Fruit fly (Drosophila melanogaster) whole organism, pupa: Measurements from ENCODE around the gene Dip-C.

Source experiments
- CG10348 ChIP-seq: fragments of 200-800 bp; sonication (Bioruptor generic); IDR thresholded peaks from 2 replicates; pipeline ENCODE4 v1.3.6; 2022; ENCODE audit warnings: missing biosample characterization, missing genetic modification characterization
- CG12605 ChIP-seq: fragments of 200-800 bp; sonication (Bioruptor generic); IDR thresholded peaks from 2 replicates; pipeline ENCODE4 v1.3.6; 2022; ENCODE audit warnings: missing biosample characterization, missing genetic modification characterization
- CG13204 ChIP-seq: fragments of 200-800 bp; sonication (Bioruptor generic); optimal IDR thresholded peaks from 2 replicates; lab custom pipeline; 2018; ENCODE audit warnings: missing biosample characterization, mild to moderate bottlenecking, missing genetic modification characterization, moderate library complexity
- CG14655 ChIP-seq: fragments of 200-800 bp; sonication (Bioruptor generic); optimal IDR thresholded peaks from 3 replicates; lab custom pipeline; 2017; ENCODE audit warnings: mild to moderate bottlenecking, missing biosample characterization, missing genetic modification reagents, missing genetic modification characterization
- CG15710 ChIP-seq: fragments of 200-800 bp; sonication (Bioruptor generic); optimal IDR thresholded peaks from 2 replicates; lab custom pipeline; 2018; ENCODE audit warnings: missing biosample characterization, mild to moderate bottlenecking, missing genetic modification characterization, moderate library complexity
- CG17806 ChIP-seq: fragments of 200-800 bp; sonication (Bioruptor generic); optimal IDR thresholded peaks from 2 replicates; lab custom pipeline; 2018; ENCODE audit warnings: missing biosample characterization, mild to moderate bottlenecking, missing genetic modification characterization, moderate library complexity
- CG32121 ChIP-seq: fragments of 200-800 bp; sonication (Bioruptor generic); IDR thresholded peaks from 2 replicates; pipeline ENCODE4 v1.3.6; 2022; ENCODE audit warnings: missing biosample characterization, missing genetic modification characterization
- CG34367 ChIP-seq: fragments of 200-800 bp; sonication (Bioruptor generic); optimal IDR thresholded peaks from 2 replicates; lab custom pipeline; 2018; ENCODE audit warnings: missing biosample characterization, mild to moderate bottlenecking, missing genetic modification characterization
- CG4496 ChIP-seq: fragments of 200-800 bp; sonication (Bioruptor generic); IDR thresholded peaks from 3 replicates; pipeline ENCODE4 v1.3.6; 2022; ENCODE audit warnings: missing biosample characterization, missing genetic modification characterization
- CG8159 ChIP-seq: fragments of 200-800 bp; sonication (Bioruptor generic); optimal IDR thresholded peaks from 3 replicates; lab custom pipeline; 2018; ENCODE audit warnings: missing biosample characterization, mild to moderate bottlenecking, missing genetic modification characterization, moderate library complexity
- CG8301 ChIP-seq: fragments of 200-800 bp; sonication (Bioruptor generic); optimal IDR thresholded peaks from 2 replicates; lab custom pipeline; 2018; ENCODE audit warnings: missing biosample characterization, mild to moderate bottlenecking, missing genetic modification characterization
- CG9948 ChIP-seq: fragments of 200-800 bp; sonication (Bioruptor generic); optimal IDR thresholded peaks from 2 replicates; lab custom pipeline; 2018; ENCODE audit warnings: missing biosample characterization, mild to moderate bottlenecking, missing genetic modification characterization, moderate library complexity
- D1 ChIP-seq: fragments of 200-800 bp; sonication (Bioruptor generic); optimal IDR thresholded peaks from 2 replicates; lab custom pipeline; 2018; ENCODE audit warnings: missing biosample characterization, mild to moderate bottlenecking, missing genetic modification characterization, moderate library complexity
- EcR ChIP-seq: fragments of 200-800 bp; sonication (Bioruptor generic); optimal IDR thresholded peaks from 3 replicates; lab custom pipeline; 2019; ENCODE audit warnings: missing biosample characterization, missing genetic modification characterization, mild to moderate bottlenecking, moderate library complexity, missing genetic modification reagents
- Ets98B ChIP-seq: fragments of 200-800 bp; sonication (Bioruptor generic); IDR thresholded peaks from 2 replicates; pipeline ENCODE4 v1.3.6; 2022; ENCODE audit warnings: missing biosample characterization, missing genetic modification characterization
- Pif1A ChIP-seq: fragments of 200-800 bp; sonication (Bioruptor generic); optimal IDR thresholded peaks from 3 replicates; lab custom pipeline; 2016; ENCODE audit warnings: missing biosample characterization, missing genetic modification characterization
- Pif1B ChIP-seq: fragments of 200-800 bp; sonication (Bioruptor generic); optimal IDR thresholded peaks from 3 replicates; lab custom pipeline; 2016; ENCODE audit warnings: missing biosample characterization, missing genetic modification characterization
- Snoo ChIP-seq: fragments of 200-800 bp; sonication (Bioruptor generic); optimal IDR thresholded peaks from 3 replicates; lab custom pipeline; 2017; ENCODE audit warnings: missing biosample characterization, mild to moderate bottlenecking, missing genetic modification characterization, inconsistent platforms
- fd96Ca ChIP-seq: fragments of 200-800 bp; sonication (Bioruptor generic); IDR thresholded peaks from 3 replicates; pipeline ENCODE4 v1.3.6; 2022; ENCODE audit warnings: missing biosample characterization, missing genetic modification characterization
- gl ChIP-seq: fragments of 200-800 bp; sonication (Bioruptor generic); optimal IDR thresholded peaks from 2 replicates; lab custom pipeline; 2018; ENCODE audit warnings: missing biosample characterization, mild to moderate bottlenecking, missing genetic modification characterization
- rn ChIP-seq: fragments of 200-800 bp; sonication (Bioruptor generic); IDR thresholded peaks from 2 replicates; pipeline ENCODE4 v1.3.6; 2022; ENCODE audit warnings: missing biosample characterization, missing genetic modification characterization

Dip-C gene

DNA sequence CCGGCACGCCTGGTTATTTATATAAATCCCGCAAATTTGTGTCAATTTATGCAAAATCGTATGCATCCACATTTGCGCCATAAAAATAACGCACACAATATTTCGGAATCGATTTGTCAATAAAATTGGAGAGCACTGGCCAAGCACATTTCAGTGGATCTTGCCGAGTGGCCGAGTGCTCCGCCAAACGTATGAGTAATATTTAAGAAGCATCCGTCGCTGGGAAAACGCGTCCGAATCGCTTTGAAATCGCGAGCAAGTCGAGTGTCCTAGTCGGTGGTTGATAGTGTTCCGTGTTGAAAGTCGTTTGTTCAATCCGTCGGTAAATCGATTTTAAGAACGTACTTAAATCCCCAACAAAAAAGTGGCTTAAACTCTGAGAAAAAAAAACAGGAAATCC is 26.6 kb downstream of the Dip-C start, which contains the start of gene CG33098:
TSS of gene CG33098 (plus strand) at position 224 of the 400 bp plus-strand sequence.
- no peak for TF ChIP-seq Snoo (tag; lab: Kevin White, UChicago)

DNA sequence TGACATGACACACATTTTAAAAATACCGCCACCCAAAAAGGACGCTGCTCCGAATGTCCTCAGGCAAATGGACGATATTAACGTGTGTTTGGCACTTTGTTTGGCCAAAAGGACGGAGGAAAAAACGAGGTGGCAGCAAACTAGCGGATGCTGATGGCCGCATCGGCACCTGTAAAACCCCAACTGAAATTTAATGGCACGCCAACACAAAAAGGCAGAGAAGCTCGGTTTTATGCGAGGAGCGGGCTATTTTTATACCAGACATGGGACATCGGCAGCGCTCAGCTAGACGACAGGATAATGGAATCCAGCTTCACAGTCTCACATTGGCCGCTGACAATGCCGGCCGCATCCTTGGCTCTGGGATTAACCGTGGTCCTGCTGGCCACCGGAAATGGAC is 27.6 kb downstream of the Dip-C start, which contains the start of gene Sol1:
TSS of gene Sol1 (plus strand) at position 301 of the 400 bp plus-strand sequence.
- TF ChIP-seq Pif1A (GFP tag; lab: Kevin White, UChicago) (no peak), Ets98B (GFP tag; lab: Robert Waterston, UW) (no peak)

DNA sequence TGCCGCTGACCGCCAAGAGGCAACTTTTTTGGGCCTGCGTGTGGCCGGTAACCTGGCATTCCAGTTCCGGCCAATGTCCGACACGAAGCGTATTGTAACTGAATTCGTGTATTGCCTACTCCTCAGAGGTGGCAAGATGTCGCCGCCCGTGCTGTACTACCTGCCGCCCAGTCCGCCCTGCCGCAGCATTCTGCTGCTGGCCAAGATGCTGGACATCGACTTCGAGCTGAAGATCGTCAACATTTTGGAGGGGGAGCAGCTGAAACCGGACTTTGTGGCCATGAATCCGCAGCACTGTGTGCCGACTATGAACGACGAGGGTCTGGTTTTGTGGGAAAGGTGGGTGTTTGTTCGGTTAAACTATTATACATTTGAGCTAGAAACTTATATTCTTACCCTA is 29.3 kb downstream of the Dip-C start:
- TF ChIP-seq CG17806 (no peak), EcR (GFP tag; lab: Kevin White, UChicago) (no peak), CG8301 (tag; lab: Kevin White, UChicago) (no peak), D1 (tag; lab: Kevin White, UChicago) (no peak), CG15710 (no peak), Ets98B (GFP tag; lab: Robert Waterston, UW) (peak; percentile 12; the same call in 1 of the 2 replicates), CG4496 (GFP tag; lab: Robert Waterston, UW) (peak; percentile 84), fd96Ca (GFP tag; lab: Robert Waterston, UW) (no peak), rn (GFP tag; lab: Robert Waterston, UW) (no peak)

DNA sequence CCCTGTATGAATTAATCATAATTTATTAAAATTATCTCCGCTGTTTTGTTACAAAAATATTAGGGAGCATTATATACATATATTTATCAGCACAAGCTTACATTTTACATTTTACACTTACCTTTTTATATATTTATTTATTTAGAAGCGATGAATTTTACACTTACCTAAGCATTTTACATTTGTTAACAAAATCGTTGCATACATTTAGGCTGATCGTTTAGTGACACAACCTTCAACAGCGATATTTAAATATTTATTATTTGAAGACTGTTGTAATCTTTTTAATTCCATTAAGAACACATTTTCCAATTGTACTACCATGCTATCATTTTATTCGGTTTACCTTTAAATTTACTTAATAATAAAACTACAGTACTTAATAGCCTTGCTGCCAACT is 29.8 kb downstream of the Dip-C start:
- no peak for TF ChIP-seq Ets98B (GFP tag; lab: Robert Waterston, UW)
- peak; percentile 71 for TF ChIP-seq D1 (tag; lab: Kevin White, UChicago)

DNA sequence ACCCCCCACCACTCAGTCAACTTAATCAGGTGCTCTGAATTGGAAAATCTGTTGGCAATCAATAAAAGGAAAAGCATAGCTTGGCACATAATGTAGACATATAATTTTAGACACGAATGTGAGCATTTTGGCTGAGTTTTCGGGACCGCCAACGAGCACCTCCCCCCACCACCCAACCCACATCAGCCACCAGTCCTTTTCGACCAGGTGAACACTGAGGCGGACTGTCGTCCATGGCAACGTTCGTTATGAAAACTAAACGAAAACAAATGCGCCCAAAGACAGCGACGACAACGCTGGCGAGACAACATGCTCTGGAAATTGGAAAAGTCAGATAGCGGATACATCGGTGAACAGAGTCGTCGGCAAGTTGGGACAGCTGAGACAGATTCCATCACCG is 30.5 kb downstream of the Dip-C start, which contains the start of gene GstD11:
TSS of gene GstD11 (plus strand) at position 301 of the 400 bp plus-strand sequence.
- TF ChIP-seq Snoo (tag; lab: Kevin White, UChicago) (no peak), CG15710 (no peak), CG4496 (GFP tag; lab: Robert Waterston, UW) (no peak), Pif1B (GFP tag; lab: Kevin White, UChicago) (no peak), fd96Ca (GFP tag; lab: Robert Waterston, UW) (no peak), EcR (GFP tag; lab: Kevin White, UChicago) (no peak), CG34367 (tag; lab: Kevin White, UChicago) (no peak), D1 (tag; lab: Kevin White, UChicago) (no peak), CG10348 (GFP tag; lab: Robert Waterston, UW) (no peak), CG13204 (GFP tag; lab: Kevin White, UChicago) (no peak), rn (GFP tag; lab: Robert Waterston, UW) (no peak), CG8159 (tag; lab: Kevin White, UChicago) (no peak), CG12605 (GFP tag; lab: Robert Waterston, UW) (no peak), CG17806 (no peak)
- TF ChIP-seq, all 21 proteins: peak for 0

DNA sequence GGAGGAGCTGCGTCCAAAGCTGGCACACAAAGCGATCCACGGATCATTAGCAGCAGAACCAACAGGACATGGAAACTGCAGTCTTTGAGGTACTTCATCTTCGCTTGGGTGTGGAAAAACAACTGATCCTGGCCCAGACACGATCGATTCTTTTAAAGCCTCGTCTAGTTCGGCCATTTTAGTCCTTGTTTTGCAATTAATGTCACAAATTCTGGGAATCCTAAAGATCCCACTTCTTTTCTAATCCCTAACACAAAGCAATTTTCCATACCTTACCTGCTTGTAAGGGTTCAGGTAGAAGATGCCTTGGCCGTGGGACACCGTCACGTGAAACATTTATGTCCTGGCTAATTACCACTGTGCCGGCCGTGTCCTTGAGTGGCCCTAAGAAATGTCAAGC is 31.0 kb downstream of the Dip-C start, which contains the start of gene CG10035:
TSS of gene CG10035 (minus strand) at position 129 of the 400 bp plus-strand sequence.
- TF ChIP-seq fd96Ca (GFP tag; lab: Robert Waterston, UW) (no peak), D1 (tag; lab: Kevin White, UChicago) (no peak)

DNA sequence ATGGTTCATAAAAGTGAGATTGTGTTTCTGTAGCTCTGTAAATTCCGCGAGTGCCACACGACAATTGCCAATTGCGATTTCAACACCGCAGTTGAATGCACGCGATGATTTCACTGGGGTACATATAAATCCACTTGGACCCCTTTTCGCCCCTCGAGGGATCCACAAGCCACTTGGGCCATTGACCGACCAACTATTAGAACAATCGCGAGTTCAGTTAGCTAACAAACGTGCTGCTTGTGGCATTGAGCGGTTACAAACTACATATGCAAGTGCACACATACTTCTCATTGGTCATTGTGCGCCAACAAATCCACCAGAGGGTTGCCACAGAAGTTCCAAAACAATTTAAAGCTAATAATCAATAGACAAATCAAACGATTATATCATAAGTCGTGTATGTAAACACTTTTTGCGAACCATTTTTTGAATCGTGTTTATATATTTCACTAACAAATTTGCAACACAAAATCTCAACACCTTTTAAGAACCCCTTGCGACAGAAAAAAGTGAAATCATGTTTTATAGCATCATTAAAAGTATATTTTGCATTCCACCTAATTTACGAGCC is 32.3 kb downstream of the Dip-C start:
- TF ChIP-seq Ets98B (GFP tag; lab: Robert Waterston, UW), result peak; percentile 55; the same call in 1 of the 2 replicates
- TF ChIP-seq Pif1B (GFP tag; lab: Kevin White, UChicago), result no peak
- peak; percentile 58; the same call in 1 of the 2 replicates for TF ChIP-seq CG32121 (GFP tag; lab: Robert Waterston, UW)
- peak; percentile 58 for TF ChIP-seq EcR (GFP tag; lab: Kevin White, UChicago)
- TF ChIP-seq fd96Ca (GFP tag; lab: Robert Waterston, UW), result no peak; the same call in 2 of the 3 replicates
- peak; percentile 69 for TF ChIP-seq CG14655 (GFP tag; lab: Kevin White, UChicago)
- TF ChIP-seq CG8159 (tag; lab: Kevin White, UChicago), result no peak
- TF ChIP-seq CG15710, result no peak
- TF ChIP-seq CG9948, result no peak
- TF ChIP-seq CG8301 (tag; lab: Kevin White, UChicago), result peak; percentile 73
- peak; percentile 67 for TF ChIP-seq CG4496 (GFP tag; lab: Robert Waterston, UW)

DNA sequence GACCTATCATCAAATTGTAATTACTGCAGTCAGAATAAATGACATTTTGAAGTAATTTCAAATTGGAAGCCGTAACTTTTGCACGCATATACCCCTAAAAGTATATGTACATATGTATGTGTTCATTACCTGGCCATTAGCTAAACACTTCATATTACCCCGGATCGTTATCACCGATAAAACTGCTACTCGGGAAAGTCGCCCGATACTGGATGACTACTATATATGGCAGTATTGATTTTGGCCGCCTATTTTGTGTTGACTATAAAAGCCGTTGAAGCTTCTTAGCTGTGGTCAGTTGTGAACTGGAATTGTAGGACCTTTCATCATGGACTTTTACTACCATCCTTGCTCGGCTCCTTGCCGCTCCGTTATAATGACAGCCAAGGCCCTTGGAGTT is 33.9 kb downstream of the Dip-C start, which contains the start of gene GstD8:
TSS of gene GstD8 (plus strand) at position 301 of the 400 bp plus-strand sequence.
- TF ChIP-seq rn (GFP tag; lab: Robert Waterston, UW), result no peak
- TF ChIP-seq CG32121 (GFP tag; lab: Robert Waterston, UW), result no peak
- TF ChIP-seq CG34367 (tag; lab: Kevin White, UChicago), result no peak
- TF ChIP-seq CG15710, result no peak
- no peak for TF ChIP-seq Pif1A (GFP tag; lab: Kevin White, UChicago)
- TF ChIP-seq gl, result no peak
- no peak for TF ChIP-seq CG14655 (GFP tag; lab: Kevin White, UChicago)
- no peak for TF ChIP-seq CG8301 (tag; lab: Kevin White, UChicago)
- TF ChIP-seq CG4496 (GFP tag; lab: Robert Waterston, UW), result no peak
- no peak for TF ChIP-seq EcR (GFP tag; lab: Kevin White, UChicago)
- no peak for TF ChIP-seq D1 (tag; lab: Kevin White, UChicago)
- no peak for TF ChIP-seq CG17806
- TF ChIP-seq fd96Ca (GFP tag; lab: Robert Waterston, UW), result no peak
- no peak for TF ChIP-seq Snoo (tag; lab: Kevin White, UChicago)
- no peak for TF ChIP-seq Ets98B (GFP tag; lab: Robert Waterston, UW)
- TF ChIP-seq CG12605 (GFP tag; lab: Robert Waterston, UW), result no peak
- TF ChIP-seq CG10348 (GFP tag; lab: Robert Waterston, UW), result no peak
- TF ChIP-seq, all 21 proteins: peak for 0
